Worm (Caenorhabditis elegans) whole organism, young adult: ENCODE measurements around the gene F08H9.4.

Experiments used
- Y56A3A.18 ChIP-seq: fragments of 200-800 bp; sonication (Bioruptor generic); IDR thresholded peaks from 2 replicates; pipeline ENCODE4 v1.3.6; 2022; ENCODE audit warnings: missing genetic modification reagents, missing genetic modification characterization, missing compliant biosample characterization
- aptf-3 ChIP-seq: fragments of 200-800 bp; sonication (Bioruptor generic); IDR thresholded peaks from 2 replicates; pipeline ENCODE4 v1.3.6; 2022; ENCODE audit warnings: missing genetic modification characterization, missing compliant biosample characterization
- cebp-1 ChIP-seq, 2 experiments: fragments of 200-800 bp in 1 of 2; sonication (Bioruptor generic) in 1 of 2; sonication (generic microtip) in 1 of 2; IDR thresholded peaks in 1 of 2; optimal IDR thresholded peaks in 1 of 2; 2 replicates each; pipeline versions ENCODE4 v1.3.6 to Lab custom; 2017 to 2022; ENCODE audit warnings: missing compliant biosample characterization in 2 of 2, missing genetic modification characterization in 2 of 2, mild to moderate bottlenecking in 1 of 2, missing genetic modification reagents in 1 of 2, moderate library complexity in 1 of 2
- efl-1 ChIP-seq: fragments of 150-350 bp; optimal IDR thresholded peaks from 2 replicates; lab custom pipeline; 2014; ENCODE audit warnings: missing biosample characterization, missing genetic modification reagents, missing genetic modification characterization
- him-1 ChIP-seq: sonication (generic microtip); optimal IDR thresholded peaks from 2 replicates; lab custom pipeline; 2016; ENCODE audit warnings: missing genotype, missing genetic modification reagents, missing genetic modification characterization, missing compliant biosample characterization
- lin-40 ChIP-seq: sonication (generic microtip); optimal IDR thresholded peaks from 2 replicates; lab custom pipeline; 2016; ENCODE audit warnings: missing genetic modification characterization, mild to moderate bottlenecking, missing compliant biosample characterization, missing genotype, missing genetic modification reagents
- lin-54 ChIP-seq: fragments of 200-800 bp; sonication (Bioruptor generic); optimal IDR thresholded peaks from 2 replicates; lab custom pipeline; 2018; ENCODE audit warnings: mild to moderate bottlenecking, missing genetic modification characterization, missing compliant biosample characterization
- lsl-1 ChIP-seq: fragments of 200-800 bp; sonication (Bioruptor generic); optimal IDR thresholded peaks from 2 replicates; lab custom pipeline; 2018; ENCODE audit warnings: mild to moderate bottlenecking, missing genetic modification characterization, moderate library complexity, missing compliant biosample characterization
- madf-8 ChIP-seq: fragments of 200-800 bp; sonication (Bioruptor generic); conservative IDR thresholded peaks from 2 replicates; pipeline ENCODE4 v1.3.6; 2022; ENCODE audit warnings: missing genetic modification reagents, missing genetic modification characterization, missing compliant biosample characterization
- nhr-179 ChIP-seq: sonication (generic microtip); optimal IDR thresholded peaks from 2 replicates; lab custom pipeline; 2016; ENCODE audit warnings: mild to moderate bottlenecking, missing genetic modification characterization, missing compliant biosample characterization
- unc-62 ChIP-seq: fragments of 150-350 bp; optimal IDR thresholded peaks from 2 replicates; lab custom pipeline; 2014; ENCODE audit warnings: missing biosample characterization, missing genetic modification reagents, missing genetic modification characterization
- ztf-26 ChIP-seq: sonication (generic microtip); optimal IDR thresholded peaks from 2 replicates; lab custom pipeline; 2017; ENCODE audit warnings: missing genetic modification characterization, missing compliant biosample characterization

DNA sequence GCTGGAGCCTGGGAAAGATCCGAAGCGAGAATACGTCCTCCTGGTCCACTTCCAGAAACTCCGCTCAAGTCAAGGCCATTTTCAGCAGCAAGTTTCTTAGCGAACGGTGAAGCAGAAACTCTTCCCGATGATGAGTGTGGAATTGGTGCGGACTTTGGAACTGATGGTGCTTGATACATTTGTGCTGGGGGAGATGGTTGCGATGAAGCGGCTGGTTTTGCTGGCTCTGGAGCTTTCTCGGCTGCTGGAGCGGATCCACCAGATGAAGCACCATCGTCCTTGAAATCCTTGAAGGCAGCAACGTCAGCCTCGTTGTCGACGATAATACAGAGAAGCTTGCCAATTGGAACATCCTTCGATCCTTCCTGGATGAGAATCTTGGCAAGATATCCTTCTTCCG is 17.8 kb downstream of the F08H9.4 start:
- no peak for TF ChIP-seq unc-62 (GFP tag; lab: Kevin White, UChicago)
- TF ChIP-seq aptf-3 (GFP tag; lab: Robert Waterston, UW): no peak
- TF ChIP-seq lsl-1 (GFP tag; lab: Kevin White, UChicago): no peak
- TF ChIP-seq efl-1 (GFP tag; lab: Kevin White, UChicago): no peak
- no peak for TF ChIP-seq ztf-26
- TF ChIP-seq lin-40 (tag; lab: Kevin White, UChicago): no peak
- no peak for TF ChIP-seq nhr-179 (tag; lab: Kevin White, UChicago)
- TF ChIP-seq madf-8 (GFP tag; lab: Robert Waterston, UW): no peak
- TF ChIP-seq Y56A3A.18 (GFP tag; lab: Robert Waterston, UW): no peak
- no peak for TF ChIP-seq him-1
- TF ChIP-seq cebp-1 (GFP tag; IDR thresholded peaks at IDR 0.05; lab: Robert Waterston, UW): no peak
- TF ChIP-seq cebp-1 (tag; optimal IDR thresholded peaks at IDR 0.05; lab: Kevin White, UChicago): no peak
- TF ChIP-seq lin-54 (GFP tag; lab: Kevin White, UChicago): no peak
